Worm (Caenorhabditis elegans) whole organism, young adult: Measurements from ENCODE around the gene aptf-4.
A peak's percentile ranks its signal among the peaks of the same experiment; 100 is the strongest.

Experiments used
- B0261.1 ChIP-seq: sonication (generic microtip); optimal IDR thresholded peaks from 2 replicates; lab custom pipeline; 2016; ENCODE audit warnings: mild to moderate bottlenecking, missing genetic modification characterization, moderate library complexity, missing compliant biosample characterization
- D2030.7 ChIP-seq: fragments of 200-800 bp; sonication (Bioruptor generic); IDR thresholded peaks from 2 replicates; pipeline ENCODE4 v1.3.6; 2022; ENCODE audit warnings: missing genetic modification reagents, missing genetic modification characterization, missing compliant biosample characterization
- F10E7.11 ChIP-seq: sonication (generic microtip); optimal IDR thresholded peaks from 2 replicates; lab custom pipeline; 2017; ENCODE audit warnings: mild to moderate bottlenecking, missing genetic modification characterization, moderate library complexity, missing compliant biosample characterization
- F23B12.7 ChIP-seq: sonication (generic microtip); optimal IDR thresholded peaks from 2 replicates; lab custom pipeline; 2017; ENCODE audit warnings: missing genetic modification characterization, mild to moderate bottlenecking, missing compliant biosample characterization, antibody characterized with exemption, moderate library complexity; ENCODE audit not compliant: insufficient read depth
- F55B11.4 ChIP-seq: sonication (generic microtip); optimal IDR thresholded peaks from 2 replicates; lab custom pipeline; 2016; ENCODE audit warnings: missing compliant biosample characterization, missing genetic modification characterization, borderline replicate concordance; ENCODE audit not compliant: insufficient read depth
- K11D2.4 ChIP-seq: fragments of 200-800 bp; sonication (Bioruptor generic); IDR thresholded peaks from 2 replicates; pipeline ENCODE4 v1.3.6; 2022; ENCODE audit warnings: missing genetic modification reagents, missing genetic modification characterization, missing compliant biosample characterization
- T07F8.4 ChIP-seq: sonication (generic microtip); optimal IDR thresholded peaks from 2 replicates; lab custom pipeline; 2016; ENCODE audit warnings: mild to moderate bottlenecking, missing genetic modification characterization, moderate library complexity, missing compliant biosample characterization
- attf-3 ChIP-seq: fragments of 200-800 bp; sonication (Bioruptor generic); conservative IDR thresholded peaks from 2 replicates; pipeline ENCODE4 v1.3.6; 2022; ENCODE audit warnings: missing genetic modification reagents, missing genetic modification characterization, missing compliant biosample characterization
- ccch-3 ChIP-seq: fragments of 200-800 bp; sonication (Bioruptor generic); optimal IDR thresholded peaks from 2 replicates; lab custom pipeline; 2018; ENCODE audit warnings: mild to moderate bottlenecking, missing genetic modification characterization, missing compliant biosample characterization
- ceh-58 ChIP-seq: fragments of 200-800 bp; sonication (Bioruptor generic); IDR thresholded peaks from 2 replicates; pipeline ENCODE4 v1.3.6; 2022; ENCODE audit warnings: missing genetic modification characterization, missing compliant biosample characterization
- chd-7 ChIP-seq: sonication (generic microtip); optimal IDR thresholded peaks from 2 replicates; lab custom pipeline; 2016; ENCODE audit warnings: mild to moderate bottlenecking, missing genetic modification characterization, moderate library complexity, missing compliant biosample characterization
- die-1 ChIP-seq: sonication (generic microtip); optimal IDR thresholded peaks from 2 replicates; lab custom pipeline; 2016; ENCODE audit warnings: missing genotype, mild to moderate bottlenecking, missing genetic modification characterization, missing compliant biosample characterization
- fkh-3 ChIP-seq: sonication (generic microtip); optimal IDR thresholded peaks from 2 replicates; lab custom pipeline; 2016; ENCODE audit warnings: mild to moderate bottlenecking, missing genetic modification characterization, missing compliant biosample characterization
- gei-17 ChIP-seq: fragments of 200-800 bp; sonication (Bioruptor generic); optimal IDR thresholded peaks from 2 replicates; lab custom pipeline; 2018; ENCODE audit warnings: mild to moderate bottlenecking, missing genetic modification characterization, missing compliant biosample characterization
- hlh-12 ChIP-seq: sonication (generic microtip); optimal IDR thresholded peaks from 2 replicates; lab custom pipeline; 2016; ENCODE audit warnings: missing genetic modification characterization, missing compliant biosample characterization
- hsf-1 ChIP-seq: fragments of 200-800 bp; sonication (Bioruptor generic); IDR thresholded peaks from 2 replicates; pipeline ENCODE4 v1.3.6; 2022; ENCODE audit warnings: missing genetic modification reagents, missing genetic modification characterization, missing compliant biosample characterization
- lag-1 ChIP-seq: fragments of 200-800 bp; sonication (Bioruptor generic); IDR thresholded peaks from 2 replicates; pipeline ENCODE4 v1.3.6; 2022; ENCODE audit warnings: missing genetic modification reagents, missing genetic modification characterization, missing compliant biosample characterization
- let-607 ChIP-seq, 2 experiments: fragments of 200-800 bp in 1 of 2; sonication (Bioruptor generic) in 1 of 2; sonication (generic microtip) in 1 of 2; optimal IDR thresholded peaks; 2 replicates each; lab custom pipeline; 2016 to 2018; ENCODE audit warnings: mild to moderate bottlenecking in 2 of 2, missing compliant biosample characterization in 2 of 2, missing genetic modification characterization in 2 of 2, moderate library complexity in 2 of 2, missing genotype in 1 of 2
- lin-26 ChIP-seq: fragments of 200-800 bp; sonication (Bioruptor generic); IDR thresholded peaks from 2 replicates; pipeline ENCODE4 v1.3.6; 2022; ENCODE audit warnings: missing genetic modification reagents, missing genetic modification characterization, missing compliant biosample characterization
- lin-35 ChIP-seq, 3 experiments: fragments of 150-350 bp in 2 of 3; sonication (generic microtip) in 1 of 3; optimal IDR thresholded peaks; 2 replicates each; lab custom pipeline; 2014 to 2018; ENCODE audit warnings: missing biosample characterization in 3 of 3, missing genetic modification characterization in 3 of 3, missing genetic modification reagents in 3 of 3
- lsl-1 ChIP-seq: fragments of 200-800 bp; sonication (Bioruptor generic); optimal IDR thresholded peaks from 2 replicates; lab custom pipeline; 2018; ENCODE audit warnings: mild to moderate bottlenecking, missing genetic modification characterization, moderate library complexity, missing compliant biosample characterization
- madf-3 ChIP-seq: fragments of 200-800 bp; sonication (Bioruptor generic); IDR thresholded peaks from 2 replicates; pipeline ENCODE4 v1.3.6; 2022; ENCODE audit warnings: missing genetic modification reagents, missing genetic modification characterization, missing compliant biosample characterization
- madf-8 ChIP-seq: fragments of 200-800 bp; sonication (Bioruptor generic); conservative IDR thresholded peaks from 2 replicates; pipeline ENCODE4 v1.3.6; 2022; ENCODE audit warnings: missing genetic modification reagents, missing genetic modification characterization, missing compliant biosample characterization
- nhr-27 ChIP-seq: fragments of 200-800 bp; sonication (Bioruptor generic); optimal IDR thresholded peaks from 2 replicates; lab custom pipeline; 2018; ENCODE audit warnings: mild to moderate bottlenecking, missing genetic modification characterization, moderate library complexity, missing compliant biosample characterization
- pbrm-1 ChIP-seq: fragments of 200-800 bp; sonication (Bioruptor generic); IDR thresholded peaks from 2 replicates; pipeline ENCODE4 v1.3.6; 2022; ENCODE audit warnings: missing genetic modification reagents, missing genetic modification characterization, missing compliant biosample characterization
- rpc-1 ChIP-seq, 2 experiments: fragments of 150-350 bp in 1 of 2; sonication (generic microtip) in 1 of 2; optimal IDR thresholded peaks; 2 replicates each; lab custom pipeline; 2014 to 2018; ENCODE audit warnings: missing biosample characterization in 1 of 2, missing genetic modification characterization in 1 of 2, missing genetic modification reagents in 1 of 2, missing genotype in 1 of 2
- sea-2 ChIP-seq: fragments of 200-800 bp; sonication (Bioruptor generic); IDR thresholded peaks from 2 replicates; pipeline ENCODE4 v1.3.6; 2022; ENCODE audit warnings: missing genetic modification characterization, missing compliant biosample characterization
- snpc-1.3 ChIP-seq: sonication (generic microtip); optimal IDR thresholded peaks from 2 replicates; lab custom pipeline; 2017; ENCODE audit warnings: missing genetic modification characterization, mild to moderate bottlenecking, missing compliant biosample characterization, antibody characterized with exemption, moderate library complexity, missing genotype, missing genetic modification reagents; ENCODE audit not compliant: insufficient read depth
- snpc-3.4 ChIP-seq: sonication (generic microtip); optimal IDR thresholded peaks from 2 replicates; lab custom pipeline; 2017; ENCODE audit warnings: missing genetic modification characterization, mild to moderate bottlenecking, missing compliant biosample characterization, antibody characterized with exemption, moderate library complexity, missing genotype, missing genetic modification reagents
- sptf-2 ChIP-seq: fragments of 200-800 bp; sonication (Bioruptor generic); optimal IDR thresholded peaks from 2 replicates; lab custom pipeline; 2018; ENCODE audit warnings: mild to moderate bottlenecking, missing genetic modification characterization, missing compliant biosample characterization
- tbp1 ChIP-seq: fragments of 200-800 bp; sonication (Bioruptor generic); optimal IDR thresholded peaks from 2 replicates; lab custom pipeline; 2018; ENCODE audit warnings: mild to moderate bottlenecking, missing genetic modification characterization, missing compliant biosample characterization
- zim-3 ChIP-seq: sonication (generic microtip); optimal IDR thresholded peaks from 2 replicates; lab custom pipeline; 2017; ENCODE audit warnings: mild to moderate bottlenecking, missing genetic modification characterization, moderate library complexity, missing compliant biosample characterization
- ztf-28 ChIP-seq: fragments of 200-800 bp; sonication (Bioruptor generic); IDR thresholded peaks from 2 replicates; pipeline ENCODE4 v1.3.6; 2022; ENCODE audit warnings: missing genetic modification reagents, missing genetic modification characterization, missing compliant biosample characterization
- ztf-6 ChIP-seq: fragments of 200-800 bp; sonication (Bioruptor generic); IDR thresholded peaks from 2 replicates; pipeline ENCODE4 v1.3.6; 2022; ENCODE audit warnings: missing genetic modification reagents, missing genetic modification characterization, missing compliant biosample characterization

Gene aptf-4

DNA sequence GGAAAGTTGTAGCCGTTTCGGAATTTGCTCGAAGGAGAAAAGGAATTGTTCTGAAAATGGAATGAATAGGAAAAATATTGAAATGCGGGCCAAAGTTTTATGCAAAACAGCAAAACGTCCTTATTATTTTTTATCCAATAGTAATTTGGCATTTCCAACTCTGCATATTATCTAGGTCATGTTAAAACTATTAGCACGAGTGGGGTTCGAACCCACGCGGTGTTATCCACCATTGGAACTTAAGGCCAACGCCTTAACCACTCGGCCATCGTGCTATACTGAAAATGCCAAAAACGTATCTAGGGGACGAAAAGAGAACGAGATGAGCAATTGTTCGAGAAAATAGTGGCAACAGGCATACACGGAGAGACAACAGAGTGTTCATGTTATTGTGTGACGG is 41.0 kb downstream of the aptf-4 start:
- TF ChIP-seq lsl-1 (peak; percentile 13), chd-7 (tag; lab: Kevin White, UChicago) (no peak), sptf-2 (peak; percentile 90), die-1 (tag; lab: Kevin White, UChicago) (peak; percentile 34), tbp1 (GFP tag; lab: Kevin White, UChicago) (peak; percentile 82), sea-2 (GFP tag; lab: Robert Waterston, UW) (no peak), lin-26 (0 out of 2 replicates have a peak, but pooled peaks have one; percentile 60), hsf-1 (GFP tag; lab: Robert Waterston, UW) (peak; percentile 36; the same call in 1 of the 2 replicates), snpc-1.3 (tag; lab: Kevin White, UChicago) (peak; percentile 37), zim-3 (no peak), K11D2.4 (no peak), D2030.7 (GFP tag; lab: Robert Waterston, UW) (0 out of 2 replicates have a peak, but pooled peaks have one; percentile 18), rpc-1 (optimal IDR thresholded peaks at IDR 0.05; lab: Kevin White, UChicago) (peak; percentile 53), rpc-1 (tag; optimal IDR thresholded peaks at IDR 0.05; lab: Kevin White, UChicago) (peak; percentile 76), ztf-6 (no peak), B0261.1 (tag; lab: Kevin White, UChicago) (peak; percentile 56), ceh-58 (GFP tag; lab: Robert Waterston, UW) (no peak)

ce11 chrII:8634386-8634785 is 43.6 kb downstream of the aptf-4 start, which contains the start of gene cutl-12:
TSS of gene cutl-12 (minus strand) at chrII:8634486.
- TF ChIP-seq chd-7 (tag; lab: Kevin White, UChicago), result no peak
- 0 out of 2 replicates have a peak, but pooled peaks have one; percentile 39 for TF ChIP-seq madf-3 (GFP tag; lab: Robert Waterston, UW)
- no peak for TF ChIP-seq F10E7.11 (tag; lab: Kevin White, UChicago)
- TF ChIP-seq, all 124 proteins: peak for 1

DNA sequence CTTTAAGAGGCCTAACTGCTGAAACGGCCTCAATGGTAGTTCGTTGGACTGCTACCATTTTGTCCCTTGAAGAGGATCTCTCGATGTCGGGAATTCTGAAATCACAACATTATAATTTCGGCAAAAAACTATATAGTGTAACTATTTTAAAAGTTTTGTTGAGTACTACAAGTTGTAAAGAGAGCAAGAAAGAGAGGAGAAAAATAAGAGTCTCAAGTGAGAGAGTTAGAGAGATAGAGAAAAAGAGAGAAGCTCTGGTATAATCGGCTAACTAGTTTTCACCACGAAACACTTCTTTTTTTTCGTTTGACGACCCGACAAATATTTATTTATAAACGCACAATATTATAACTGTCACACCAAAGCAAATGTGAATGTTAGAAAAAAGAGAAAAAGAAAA is 46.8 kb downstream of the aptf-4 start, which contains the start of gene vab-9:
Gene vab-9, minus strand, starts transcription at position 101 of the 400 bp plus-strand sequence.
- TF ChIP-seq gei-17 (GFP tag; lab: Kevin White, UChicago) (no peak), ceh-58 (GFP tag; lab: Robert Waterston, UW) (no peak), T07F8.4 (tag; lab: Kevin White, UChicago) (no peak), lin-35 (GFP tag; optimal IDR thresholded peaks at IDR 0.05; lab: Kevin White, UChicago) (no peak), F23B12.7 (tag; lab: Kevin White, UChicago) (no peak), rpc-1 (optimal IDR thresholded peaks at IDR 0.05; lab: Kevin White, UChicago) (no peak), rpc-1 (tag; optimal IDR thresholded peaks at IDR 0.05; lab: Kevin White, UChicago) (no peak), ccch-3 (no peak), lag-1 (no peak), let-607 (tag; optimal IDR thresholded peaks at IDR 0.05; lab: Kevin White, UChicago) (no peak), ztf-28 (no peak), hlh-12 (tag; lab: Kevin White, UChicago) (no peak), snpc-3.4 (tag; lab: Kevin White, UChicago) (no peak), fkh-3 (tag; lab: Kevin White, UChicago) (no peak), attf-3 (GFP tag; lab: Robert Waterston, UW) (no peak), pbrm-1 (GFP tag; lab: Robert Waterston, UW) (no peak)

DNA sequence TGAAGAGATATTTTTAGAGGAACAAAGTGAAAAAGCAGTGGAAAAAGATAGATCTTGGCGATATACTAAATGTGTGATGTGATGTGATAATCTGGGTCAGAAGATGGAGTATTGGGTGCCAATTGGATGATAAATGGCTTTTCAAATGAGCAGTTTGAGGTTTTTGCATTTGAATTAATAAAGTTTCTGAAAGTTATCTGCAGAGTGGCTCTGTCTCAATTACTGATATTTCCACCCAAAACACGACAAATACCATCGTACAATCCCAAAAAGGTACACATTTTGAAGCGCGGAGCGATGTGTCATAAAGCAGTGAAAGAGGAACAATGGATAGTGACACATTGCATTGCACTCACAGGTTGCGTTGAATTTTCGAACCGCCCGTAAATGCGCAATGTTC is 48.8 kb downstream of the aptf-4 start:
- TF ChIP-seq nhr-27 (tag; lab: Kevin White, UChicago) (no peak), madf-8 (GFP tag; lab: Robert Waterston, UW) (no peak), F55B11.4 (tag; lab: Kevin White, UChicago) (no peak)
